Worm (Caenorhabditis elegans) whole organism, L4 larva: ENCODE measurements around the gene irld-57.

ENCODE experiments used
- dmd-9 ChIP-seq: fragments of 200-800 bp; sonication (Bioruptor generic); IDR thresholded peaks from 2 replicates; pipeline ENCODE4 v1.3.6; 2022; ENCODE audit warnings: missing genetic modification reagents, missing genetic modification characterization, missing compliant biosample characterization
- egl-27 ChIP-seq: sonication (generic microtip); optimal IDR thresholded peaks from 3 replicates; lab custom pipeline; 2017; ENCODE audit warnings: missing biosample characterization, missing genetic modification reagents, missing genetic modification characterization
- lin-15B ChIP-seq: fragments of 150-350 bp; sonication (generic microtip); optimal IDR thresholded peaks from 3 replicates; lab custom pipeline; 2014; ENCODE audit warnings: missing biosample characterization, missing genetic modification characterization
- lin-39 ChIP-seq: fragments of 150-350 bp; optimal IDR thresholded peaks from 2 replicates; lab custom pipeline; 2014; ENCODE audit warnings: missing biosample characterization, missing genetic modification reagents, missing genetic modification characterization
- nhr-28 ChIP-seq: fragments of 150-350 bp; optimal IDR thresholded peaks from 2 replicates; lab custom pipeline; 2014; ENCODE audit warnings: missing biosample characterization, missing genetic modification characterization
- unc-130 ChIP-seq: sonication (generic microtip); optimal IDR thresholded peaks from 2 replicates; lab custom pipeline; 2016; ENCODE audit warnings: missing genetic modification reagents, missing genetic modification characterization, missing compliant biosample characterization

DNA sequence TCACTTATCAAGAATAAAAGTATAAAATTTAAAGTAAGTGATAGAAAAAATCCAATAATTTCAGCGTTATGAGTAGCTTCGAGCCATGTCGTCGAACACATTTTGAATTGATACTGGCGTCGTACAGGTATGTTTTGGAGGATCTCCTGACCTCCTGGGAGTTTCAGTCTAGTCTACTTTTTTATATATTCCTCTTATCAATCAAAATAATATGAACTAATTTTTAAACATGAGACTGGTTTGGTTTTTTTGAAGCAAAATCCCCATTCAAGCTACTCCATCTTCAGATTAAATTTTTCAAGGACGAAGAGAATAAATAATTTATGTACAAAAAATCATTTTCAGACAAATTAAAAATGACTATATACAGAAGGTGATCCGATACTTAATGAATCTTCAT, 14.6 kb downstream of the irld-57 start, which contains the start of gene str-101:
- no peak for TF ChIP-seq nhr-28
- TF ChIP-seq lin-15B (tag; lab: Kevin White, UChicago), result no peak
- no peak for TF ChIP-seq unc-130 (GFP tag; lab: Kevin White, UChicago)
- TF ChIP-seq lin-39 (tag; lab: Kevin White, UChicago), result no peak
- no peak for TF ChIP-seq dmd-9 (GFP tag; lab: Robert Waterston, UW)
- TF ChIP-seq egl-27 (tag; lab: Kevin White, UChicago), result no peak
